Fruit fly (Drosophila melanogaster): ENCODE data around the gene mRpL45.

DNA sequence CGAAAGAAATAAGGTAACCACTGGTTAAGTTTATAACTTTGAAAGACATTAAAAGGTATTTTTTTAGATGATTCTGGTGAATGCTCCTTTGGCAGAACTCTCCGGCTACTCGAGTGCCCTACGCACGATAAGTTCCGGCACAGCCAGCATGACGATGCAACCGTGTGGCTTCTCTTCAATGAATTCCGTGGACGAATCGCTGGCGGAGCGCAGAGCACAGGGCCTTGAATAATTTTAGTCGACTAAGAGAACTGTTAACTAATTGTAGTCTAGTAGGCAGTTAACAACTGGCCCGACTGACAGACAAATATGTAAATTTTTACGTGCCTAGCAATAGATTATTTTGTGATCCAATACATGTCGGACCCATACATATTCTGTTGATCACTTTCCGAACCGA lies 2.1 kb upstream of the mRpL45 start, which contains the start of gene CG31161:
- TF ChIP-seq CTCF (optimal IDR thresholded peaks at IDR 0.05) (no peak), CG8478 (optimal IDR thresholded peaks at IDR 0.05) (no peak)

Measured in S2 (cell line).